Fruit fly (Drosophila melanogaster) whole organism, embryonic: ENCODE data around the gene CG43088.

Source experiments
- Adf1 ChIP-seq: fragments of 200-800 bp; sonication (Bioruptor generic); IDR thresholded peaks from 2 replicates; pipeline ENCODE4 v1.3.6; 2022; ENCODE audit warnings: missing biosample characterization, missing genetic modification characterization
- B-H1 ChIP-seq: fragments of 200-800 bp; sonication (Bioruptor generic); IDR thresholded peaks from 3 replicates; pipeline ENCODE4 v1.3.6; 2022; ENCODE audit warnings: missing biosample characterization, missing genetic modification characterization
- BEAF-32 ChIP-seq: fragments of 200-800 bp; sonication (Bioruptor generic); optimal IDR thresholded peaks from 3 replicates; lab custom pipeline; 2017; ENCODE audit warnings: missing biosample characterization, missing genetic modification characterization, mild to moderate bottlenecking, moderate library complexity, missing genetic modification reagents
- C15 ChIP-seq: fragments of 200-800 bp; sonication (Bioruptor generic); IDR thresholded peaks from 3 replicates; pipeline ENCODE4 v1.3.6; 2022; ENCODE audit warnings: missing biosample characterization, missing genetic modification characterization
- CG10543 ChIP-seq: fragments of 200-800 bp; sonication (Bioruptor generic); optimal IDR thresholded peaks from 3 replicates; lab custom pipeline; 2017; ENCODE audit warnings: missing biosample characterization, mild to moderate bottlenecking, missing genetic modification characterization, moderate library complexity
- CG10979 ChIP-seq: fragments of 200-800 bp; sonication (Bioruptor generic); optimal IDR thresholded peaks from 2 replicates; lab custom pipeline; 2018; ENCODE audit warnings: missing biosample characterization, mild to moderate bottlenecking, missing genetic modification characterization, moderate library complexity
- CG11695 ChIP-seq: fragments of 200-800 bp; sonication (Bioruptor generic); IDR thresholded peaks from 3 replicates; pipeline ENCODE4 v1.3.6; 2022; ENCODE audit warnings: missing biosample characterization, missing genetic modification characterization
- CG13123 ChIP-seq: fragments of 200-800 bp; sonication (Bioruptor generic); optimal IDR thresholded peaks from 2 replicates; lab custom pipeline; 2016; ENCODE audit warnings: missing biosample characterization, missing genetic modification characterization
- CG14441 ChIP-seq: fragments of 200-800 bp; sonication (Bioruptor generic); IDR thresholded peaks from 2 replicates; pipeline ENCODE4 v1.3.6; 2022; ENCODE audit warnings: missing biosample characterization, missing genetic modification characterization
- CG15514 ChIP-seq: fragments of 200-800 bp; sonication (Bioruptor generic); optimal IDR thresholded peaks from 3 replicates; lab custom pipeline; 2017; ENCODE audit warnings: missing biosample characterization, missing genetic modification characterization, mild to moderate bottlenecking, moderate library complexity, missing genetic modification reagents
- CG1603 ChIP-seq: fragments of 200-800 bp; sonication (Bioruptor generic); optimal IDR thresholded peaks from 2 replicates; lab custom pipeline; 2019; ENCODE audit warnings: missing biosample characterization, mild to moderate bottlenecking, missing genetic modification characterization, moderate library complexity
- CG17612 ChIP-seq: fragments of 200-800 bp; sonication (Bioruptor generic); IDR thresholded peaks from 2 replicates; pipeline ENCODE4 v1.3.6; 2022; ENCODE audit warnings: missing biosample characterization, missing genetic modification characterization
- CG2712 ChIP-seq: fragments of 200-800 bp; optimal IDR thresholded peaks from 3 replicates; lab custom pipeline; 2019; ENCODE audit warnings: missing biosample characterization, mild to moderate bottlenecking, missing genetic modification characterization, moderate library complexity
- CG3163 ChIP-seq: fragments of 200-800 bp; sonication (Bioruptor generic); optimal IDR thresholded peaks from 3 replicates; lab custom pipeline; 2016; ENCODE audit warnings: missing biosample characterization, missing genetic modification characterization
- CG43689 ChIP-seq: fragments of 200-800 bp; sonication (Bioruptor generic); IDR thresholded peaks from 2 replicates; pipeline ENCODE4 v1.3.6; 2022; ENCODE audit warnings: missing biosample characterization, missing genetic modification characterization
- CG4424 ChIP-seq: fragments of 200-800 bp; sonication (Bioruptor generic); optimal IDR thresholded peaks from 3 replicates; lab custom pipeline; 2016; ENCODE audit warnings: missing biosample characterization, missing genetic modification characterization
- CG6254 ChIP-seq: fragments of 200-800 bp; sonication (Bioruptor generic); optimal IDR thresholded peaks from 3 replicates; lab custom pipeline; 2017; ENCODE audit warnings: mild to moderate bottlenecking, missing biosample characterization, missing genetic modification reagents, missing genetic modification characterization
- CG6683 ChIP-seq: fragments of 200-800 bp; sonication (Bioruptor generic); optimal IDR thresholded peaks from 2 replicates; lab custom pipeline; 2017; ENCODE audit warnings: missing biosample characterization, mild to moderate bottlenecking, missing genetic modification characterization, missing genetic modification reagents
- CG7839 ChIP-seq: fragments of 200-800 bp; sonication (Bioruptor generic); optimal IDR thresholded peaks from 3 replicates; lab custom pipeline; 2018; ENCODE audit warnings: missing biosample characterization, mild to moderate bottlenecking, missing genetic modification characterization, moderate library complexity
- CG8359 ChIP-seq: fragments of 200-800 bp; sonication (Bioruptor generic); optimal IDR thresholded peaks from 2 replicates; lab custom pipeline; 2017; ENCODE audit warnings: missing biosample characterization, mild to moderate bottlenecking, missing genetic modification characterization, borderline replicate concordance
- CG9817 ChIP-seq: fragments of 200-800 bp; sonication (Bioruptor generic); optimal IDR thresholded peaks from 2 replicates; lab custom pipeline; 2018; ENCODE audit warnings: missing biosample characterization, mild to moderate bottlenecking, missing genetic modification characterization, moderate library complexity
- CHES-1-like ChIP-seq: fragments of 200-800 bp; sonication (Bioruptor generic); optimal IDR thresholded peaks from 2 replicates; lab custom pipeline; 2016; ENCODE audit warnings: missing biosample characterization, missing genetic modification characterization
- Dad ChIP-seq: fragments of 200-800 bp; sonication (Bioruptor generic); optimal IDR thresholded peaks from 3 replicates; lab custom pipeline; 2016; ENCODE audit warnings: missing biosample characterization, missing genetic modification characterization
- Dip3 ChIP-seq: fragments of 200-800 bp; sonication (Bioruptor generic); optimal IDR thresholded peaks from 3 replicates; lab custom pipeline; 2016; ENCODE audit warnings: missing biosample characterization, missing genetic modification characterization
- Fer3 ChIP-seq: fragments of 200-800 bp; sonication (Bioruptor generic); optimal IDR thresholded peaks from 2 replicates; lab custom pipeline; 2018; ENCODE audit warnings: missing biosample characterization, mild to moderate bottlenecking, missing genetic modification characterization, moderate library complexity
- HLH3B ChIP-seq: fragments of 200-800 bp; sonication (Bioruptor generic); IDR thresholded peaks from 2 replicates; pipeline ENCODE4 v1.3.6; 2022; ENCODE audit warnings: missing biosample characterization, missing genetic modification characterization
- Hand ChIP-seq: fragments of 200-800 bp; sonication (Bioruptor generic); optimal IDR thresholded peaks from 2 replicates; lab custom pipeline; 2017; ENCODE audit warnings: mild to moderate bottlenecking, missing biosample characterization, missing genetic modification reagents, missing genetic modification characterization
- Hey ChIP-seq: fragments of 200-800 bp; sonication (Bioruptor generic); optimal IDR thresholded peaks from 3 replicates; lab custom pipeline; 2018; ENCODE audit warnings: missing biosample characterization, mild to moderate bottlenecking, missing genetic modification characterization
- HmgZ ChIP-seq: fragments of 200-800 bp; sonication (Bioruptor generic); optimal IDR thresholded peaks from 2 replicates; lab custom pipeline; 2018; ENCODE audit warnings: missing biosample characterization, mild to moderate bottlenecking, missing genetic modification characterization
- Lhr ChIP-seq: fragments of 200-800 bp; sonication (Bioruptor generic); optimal IDR thresholded peaks from 3 replicates; lab custom pipeline; 2017; ENCODE audit warnings: mild to moderate bottlenecking, missing biosample characterization, missing genetic modification reagents, missing genetic modification characterization
- Max ChIP-seq: fragments of 200-800 bp; sonication (Bioruptor generic); optimal IDR thresholded peaks from 2 replicates; lab custom pipeline; 2016; ENCODE audit warnings: missing biosample characterization, mild to moderate bottlenecking, missing genetic modification characterization
- Mrtf ChIP-seq: fragments of 200-800 bp; sonication (Bioruptor generic); IDR thresholded peaks from 3 replicates; pipeline ENCODE4 v1.3.6; 2022; ENCODE audit warnings: missing biosample characterization, missing genetic modification characterization
- NK7.1 ChIP-seq: fragments of 200-800 bp; sonication (Bioruptor generic); optimal IDR thresholded peaks from 3 replicates; lab custom pipeline; 2016; ENCODE audit warnings: missing biosample characterization, missing genetic modification characterization
- ara ChIP-seq: fragments of 200-800 bp; sonication (Bioruptor generic); IDR thresholded peaks from 2 replicates; pipeline ENCODE4 v1.3.6; 2022; ENCODE audit warnings: missing biosample characterization, missing genetic modification characterization
- ase ChIP-seq: fragments of 200-800 bp; sonication (Bioruptor generic); IDR thresholded peaks from 3 replicates; pipeline ENCODE4 v1.3.6; 2022; ENCODE audit warnings: missing biosample characterization, missing genetic modification characterization
- bbx ChIP-seq: fragments of 200-800 bp; sonication (Bioruptor generic); IDR thresholded peaks from 2 replicates; pipeline ENCODE4 v1.3.6; 2022; ENCODE audit warnings: missing biosample characterization, missing genetic modification characterization; ENCODE audit not compliant: partially characterized antibody
- danr ChIP-seq: fragments of 200-800 bp; sonication (Bioruptor generic); IDR thresholded peaks from 2 replicates; pipeline ENCODE4 v1.3.6; 2022; ENCODE audit warnings: missing biosample characterization, missing genetic modification characterization
- gem ChIP-seq: fragments of 200-800 bp; sonication (Bioruptor generic); optimal IDR thresholded peaks from 2 replicates; lab custom pipeline; 2019; ENCODE audit warnings: missing biosample characterization, mild to moderate bottlenecking, missing genetic modification characterization, moderate library complexity
- ind ChIP-seq: fragments of 200-800 bp; sonication (Bioruptor generic); optimal IDR thresholded peaks from 3 replicates; lab custom pipeline; 2016; ENCODE audit warnings: missing biosample characterization, missing genetic modification characterization
- odd ChIP-seq: fragments of 200-800 bp; sonication (Bioruptor generic); optimal IDR thresholded peaks from 2 replicates; lab custom pipeline; 2017; ENCODE audit warnings: missing biosample characterization, mild to moderate bottlenecking, missing genetic modification characterization
- otp ChIP-seq: fragments of 200-800 bp; sonication (Bioruptor generic); IDR thresholded peaks from 3 replicates; pipeline ENCODE4, ENCODE4 v1.3.6; 2022; ENCODE audit warnings: missing biosample characterization, missing genetic modification characterization
- psq ChIP-seq: fragments of 200-800 bp; sonication (Bioruptor generic); optimal IDR thresholded peaks from 2 replicates; lab custom pipeline; 2017; ENCODE audit warnings: missing biosample characterization, missing genetic modification characterization
- pzg ChIP-seq: fragments of 200-800 bp; sonication (Bioruptor generic); optimal IDR thresholded peaks from 3 replicates; lab custom pipeline; 2018; ENCODE audit warnings: missing biosample characterization, mild to moderate bottlenecking, missing genetic modification characterization, moderate library complexity
- ro ChIP-seq: fragments of 200-800 bp; sonication (Bioruptor generic); IDR thresholded peaks from 2 replicates; pipeline ENCODE4 v1.3.6; 2022; ENCODE audit warnings: missing biosample characterization, missing genetic modification characterization
- salm ChIP-seq: fragments of 200-800 bp; sonication (Bioruptor generic); optimal IDR thresholded peaks from 2 replicates; lab custom pipeline; 2018; ENCODE audit warnings: missing biosample characterization, mild to moderate bottlenecking, missing genetic modification characterization
- scrt ChIP-seq: fragments of 200-800 bp; sonication (Bioruptor generic); optimal IDR thresholded peaks from 2 replicates; lab custom pipeline; 2018; ENCODE audit warnings: missing biosample characterization, mild to moderate bottlenecking, missing genetic modification characterization, moderate library complexity
- so ChIP-seq: fragments of 200-800 bp; sonication (Bioruptor generic); IDR thresholded peaks from 3 replicates; pipeline ENCODE4 v1.3.6; 2022; ENCODE audit warnings: missing biosample characterization, missing genetic modification characterization
- sob ChIP-seq: fragments of 200-800 bp; sonication (Bioruptor generic); IDR thresholded peaks from 2 replicates; pipeline ENCODE4 v1.3.6; 2022; ENCODE audit warnings: missing biosample characterization, missing genetic modification characterization
- tap ChIP-seq: fragments of 200-800 bp; optimal IDR thresholded peaks from 3 replicates; lab custom pipeline; 2019; ENCODE audit warnings: missing biosample characterization, mild to moderate bottlenecking, missing genetic modification characterization, moderate library complexity
- twi ChIP-seq: fragments of 200-800 bp; optimal IDR thresholded peaks from 2 replicates; lab custom pipeline; 2019; ENCODE audit warnings: missing biosample characterization, mild to moderate bottlenecking, missing genetic modification characterization, moderate library complexity
- unc-4 ChIP-seq: fragments of 200-800 bp; sonication (Bioruptor generic); IDR thresholded peaks from 2 replicates; pipeline ENCODE4 v1.3.6; 2022; ENCODE audit warnings: missing biosample characterization, missing genetic modification characterization; ENCODE audit not compliant: partially characterized antibody
- wdn ChIP-seq: fragments of 200-800 bp; sonication (Bioruptor generic); IDR thresholded peaks from 2 replicates; pipeline ENCODE4 v1.3.6; 2022; ENCODE audit warnings: missing biosample characterization, missing genetic modification characterization

The CG43088 gene

DNA sequence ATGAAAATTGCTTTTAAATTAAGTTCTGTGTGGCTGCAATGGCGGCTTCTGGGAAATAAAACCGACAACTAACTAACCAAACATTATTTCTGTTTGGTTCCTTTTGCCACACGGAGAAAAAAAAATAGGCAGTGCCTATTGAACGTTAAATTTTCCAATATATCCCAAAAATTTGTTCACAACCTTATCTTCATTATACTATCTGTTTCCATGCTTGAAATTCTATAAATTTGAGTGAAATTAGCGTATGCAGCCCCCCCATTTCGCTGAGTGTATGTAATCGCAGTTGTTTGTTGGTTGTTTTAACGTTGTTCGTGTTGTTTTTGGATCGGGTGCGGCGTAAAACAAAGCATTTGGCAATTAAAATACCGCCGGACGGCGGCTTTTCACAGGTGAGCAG, 36.3 kb downstream of the CG43088 start (continued):
- no peak for TF ChIP-seq salm
- TF ChIP-seq danr (GFP tag; lab: Robert Waterston, UW) = no peak
- no peak for TF ChIP-seq CG10543 (GFP tag; lab: Kevin White, UChicago)
- peak; percentile 32 for TF ChIP-seq CG10979 (tag; lab: Kevin White, UChicago)
- peak; percentile 55 for TF ChIP-seq gem
- TF ChIP-seq pzg = no peak
- TF ChIP-seq CG43689 (GFP tag; lab: Robert Waterston, UW) = no peak
- no peak for TF ChIP-seq CG7839 (tag; lab: Kevin White, UChicago)
- no peak for TF ChIP-seq Adf1 (GFP tag; lab: Robert Waterston, UW)
- TF ChIP-seq CG13123 (GFP tag; lab: Kevin White, UChicago) = no peak
- no peak for TF ChIP-seq B-H1 (GFP tag; lab: Robert Waterston, UW)
- TF ChIP-seq Lhr (GFP tag; lab: Kevin White, UChicago) = no peak
- TF ChIP-seq CG6254 (GFP tag; lab: Kevin White, UChicago) = no peak
- TF ChIP-seq bbx (GFP tag; lab: Robert Waterston, UW) = no peak
- no peak for TF ChIP-seq CG6683
- TF ChIP-seq CG15514 (GFP tag; lab: Kevin White, UChicago) = no peak
- TF ChIP-seq Fer3 (tag; lab: Kevin White, UChicago) = no peak
- TF ChIP-seq otp (GFP tag; lab: Robert Waterston, UW) = no peak
- no peak for TF ChIP-seq Max
- TF ChIP-seq ind (GFP tag; lab: Kevin White, UChicago) = no peak
- TF ChIP-seq sob (GFP tag; lab: Robert Waterston, UW) = no peak
- TF ChIP-seq HmgZ (tag; lab: Kevin White, UChicago) = no peak
- no peak for TF ChIP-seq CG11695
- TF ChIP-seq Dad = no peak
- no peak for TF ChIP-seq CG9817 (tag; lab: Kevin White, UChicago)
- TF ChIP-seq C15 (GFP tag; lab: Robert Waterston, UW) = no peak
- no peak for TF ChIP-seq so (GFP tag; lab: Robert Waterston, UW)
- TF ChIP-seq odd (GFP tag; lab: Kevin White, UChicago) = no peak
- no peak for TF ChIP-seq Dip3 (GFP tag; lab: Kevin White, UChicago)
- TF ChIP-seq CG1603 (tag; lab: Kevin White, UChicago) = peak; percentile 48
- no peak for TF ChIP-seq Hand (GFP tag; lab: Kevin White, UChicago)
- TF ChIP-seq CG4424 (GFP tag; lab: Kevin White, UChicago) = peak; percentile 15
- no peak for TF ChIP-seq ase
- no peak for TF ChIP-seq Mrtf
- TF ChIP-seq CG2712 (tag; lab: Kevin White, UChicago) = peak; percentile 30
- no peak for TF ChIP-seq CG8359 (GFP tag; lab: Kevin White, UChicago)
- TF ChIP-seq ro (GFP tag; lab: Robert Waterston, UW) = no peak
- TF ChIP-seq CHES-1-like (GFP tag; lab: Kevin White, UChicago) = no peak
- TF ChIP-seq psq = no peak
- TF ChIP-seq CG3163 = no peak
- TF ChIP-seq Hey (tag; lab: Kevin White, UChicago) = no peak
- no peak for TF ChIP-seq ara (GFP tag; lab: Robert Waterston, UW)
- TF ChIP-seq BEAF-32 (GFP tag; lab: Kevin White, UChicago) = no peak
- TF ChIP-seq CG14441 (GFP tag; lab: Robert Waterston, UW) = no peak
- no peak for TF ChIP-seq NK7.1 (GFP tag; lab: Kevin White, UChicago)
- peak; percentile 34; the same call in 1 of the 2 replicates for TF ChIP-seq HLH3B (GFP tag; lab: Robert Waterston, UW)
- TF ChIP-seq tap (tag; lab: Kevin White, UChicago) = no peak
- no peak for TF ChIP-seq CG17612 (GFP tag; lab: Robert Waterston, UW)
- no peak for TF ChIP-seq twi
- no peak for TF ChIP-seq unc-4 (GFP tag; lab: Robert Waterston, UW)
- TF ChIP-seq scrt (GFP tag; lab: Kevin White, UChicago) = no peak
- no peak for TF ChIP-seq wdn (GFP tag; lab: Robert Waterston, UW)
